Worm (Caenorhabditis elegans): ENCODE measurements around the gene ZK632.4.

The ZK632.4 gene

ce11 chrIII:9765465-9765900, 41.8 kb downstream of the ZK632.4 start (continued):
- TF ChIP-seq attf-3 (GFP tag; conservative IDR thresholded peaks at IDR 0.05) (peak; percentile 74), him-1 (tag; optimal IDR thresholded peaks at IDR 0.05) (no peak), ztf-26 (tag; optimal IDR thresholded peaks at IDR 0.05) (peak; percentile 98), madf-6 (GFP tag; IDR thresholded peaks at IDR 0.05) (peak; percentile 66), madf-10 (tag; optimal IDR thresholded peaks at IDR 0.05) (peak; percentile 94), hrde-1 (tag; optimal IDR thresholded peaks at IDR 0.05; ENCODE audit: borderline replicate concordance) (no peak), bed-1 (GFP tag; IDR thresholded peaks at IDR 0.05) (peak; percentile 97), hmg-20 (GFP tag; IDR thresholded peaks at IDR 0.05) (peak; percentile 87), Y67H2A.10 (GFP tag; conservative IDR thresholded peaks at IDR 0.05) (peak; percentile 99), snpc-1.1 (tag; optimal IDR thresholded peaks at IDR 0.05; ENCODE audit: insufficient read depth) (no peak), T07F8.4 (tag; optimal IDR thresholded peaks at IDR 0.05) (peak; percentile 57), K11D2.4 (GFP tag; IDR thresholded peaks at IDR 0.05) (peak; percentile 98), athp-1 (tag; optimal IDR thresholded peaks at IDR 0.05) (peak; percentile 93), C06A6.2 (GFP tag; conservative IDR thresholded peaks at IDR 0.05) (peak; percentile 97), F37B4.10 (GFP tag; IDR thresholded peaks at IDR 0.05) (peak; percentile 94; the same call in 1 of the 2 replicates), tbp1 (GFP tag; optimal IDR thresholded peaks at IDR 0.05) (peak; percentile 75), ztf-25 (GFP tag; IDR thresholded peaks at IDR 0.05) (peak; percentile 79; the same call in 1 of the 2 replicates), F57C9.4 (tag; optimal IDR thresholded peaks at IDR 0.05) (peak; percentile 95), F23B12.7 (tag; optimal IDR thresholded peaks at IDR 0.05; ENCODE audit: insufficient read depth) (no peak), gei-17 (GFP tag; optimal IDR thresholded peaks at IDR 0.05) (peak; percentile 90), ceh-79 (tag; optimal IDR thresholded peaks at IDR 0.05) (peak; percentile 77), let-526 (GFP tag; IDR thresholded peaks at IDR 0.05) (peak; percentile 98), efl-1 (GFP tag; optimal IDR thresholded peaks at IDR 0.05) (no peak), ceh-91 (GFP tag; IDR thresholded peaks at IDR 0.05) (no peak), F57A8.1 (GFP tag; optimal IDR thresholded peaks at IDR 0.05) (peak; percentile 71), nhr-90 (tag; optimal IDR thresholded peaks at IDR 0.05) (peak; percentile 94), lin-40 (tag; optimal IDR thresholded peaks at IDR 0.05) (peak; percentile 98), lsl-1 (GFP tag; optimal IDR thresholded peaks at IDR 0.05) (peak; percentile 29), Y95B8A.8 (GFP tag; IDR thresholded peaks at IDR 0.05) (peak; percentile 96), let-607 (tag; optimal IDR thresholded peaks at IDR 0.05) (peak; percentile 91 to 94), unc-130 (GFP tag; optimal IDR thresholded peaks at IDR 0.05) (peak; percentile 3), xnd-1 (tag; optimal IDR thresholded peaks at IDR 0.05) (no peak), zim-3 (tag; optimal IDR thresholded peaks at IDR 0.05) (peak; percentile 94), attf-5 (GFP tag; optimal IDR thresholded peaks at IDR 0.05) (peak; percentile 99), mxl-1 (tag; optimal IDR thresholded peaks at IDR 0.05) (no peak), nfyb-1 (GFP tag; IDR thresholded peaks at IDR 0.05) (peak; percentile 99), T26A5.8 (tag; optimal IDR thresholded peaks at IDR 0.05) (no peak), sea-2 (GFP tag; IDR thresholded peaks at IDR 0.05) (peak; percentile 94), snpc-4 (GFP tag; optimal IDR thresholded peaks at IDR 0.05) (peak; percentile 43), snpc-4 (tag; optimal IDR thresholded peaks at IDR 0.05) (peak in 3 of 4 experiments; percentile 57 to 84 (median 83)), madf-3 (GFP tag; IDR thresholded peaks at IDR 0.05) (peak; percentile 100), aptf-2 (GFP tag; conservative IDR thresholded peaks at IDR 0.05) (0 out of 2 replicates have a peak, but pooled peaks have one; percentile 40), tlf-1 (GFP tag; optimal IDR thresholded peaks at IDR 0.05) (peak; percentile 97), sdz-38 (tag; optimal IDR thresholded peaks at IDR 0.05) (no peak), nhr-27 (tag; optimal IDR thresholded peaks at IDR 0.05) (peak; percentile 92), B0019.2 (GFP tag; conservative IDR thresholded peaks at IDR 0.05) (peak; percentile 75), chd-7 (tag; optimal IDR thresholded peaks at IDR 0.05) (peak; percentile 99), hlh-26 (GFP tag; conservative IDR thresholded peaks at IDR 0.05) (no peak)

Measured in whole organism, young adult.